Worm (Caenorhabditis elegans) whole organism, L1 larva: ENCODE results near the gene fkb-3.

Experiments
- egl-27 ChIP-seq, 2 experiments: fragments of 150-350 bp in 1 of 2; sonication (generic microtip); optimal IDR thresholded peaks; 3 replicates each; lab custom pipeline; 2017 to 2018; ENCODE audit warnings: missing biosample characterization in 2 of 2, missing genetic modification characterization in 2 of 2, missing genetic modification reagents in 2 of 2
- zip-4 ChIP-seq: fragments of 200-800 bp; sonication (Bioruptor generic); optimal IDR thresholded peaks from 2 replicates; lab custom pipeline; 2018; ENCODE audit warnings: mild to moderate bottlenecking, missing genetic modification characterization, moderate library complexity, missing compliant biosample characterization
- ztf-11 ChIP-seq, 2 experiments: sonication (generic microtip); optimal IDR thresholded peaks; 2 replicates each; lab custom pipeline; 2016 to 2017; ENCODE audit warnings: missing genetic modification characterization in 2 of 2, missing biosample characterization in 1 of 2, missing compliant biosample characterization in 1 of 2

DNA sequence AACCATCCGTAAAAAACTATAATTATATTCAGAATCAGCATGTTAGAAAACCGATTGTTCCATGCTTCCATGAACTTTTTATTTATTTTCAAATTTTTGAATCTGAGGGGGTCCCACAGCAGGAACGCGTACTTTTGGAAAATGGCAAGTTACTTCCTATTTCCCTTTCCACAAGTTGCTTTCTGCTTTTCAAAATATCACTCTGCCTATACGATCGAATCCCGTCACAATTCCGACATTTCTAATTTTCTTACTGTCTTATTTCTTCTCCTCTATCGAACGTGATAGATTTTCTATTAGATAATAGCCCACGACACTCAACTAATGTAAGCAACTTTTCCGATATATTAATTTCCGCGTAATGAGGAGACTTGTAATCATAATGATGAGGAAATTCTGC is 50.5 kb downstream of the fkb-3 start, which contains the start of gene C13A2.5:
- TF ChIP-seq zip-4 (GFP tag; lab: Kevin White, UChicago) (no peak), ztf-11 (tag; optimal IDR thresholded peaks at IDR 0.05; lab: Kevin White, UChicago) (no peak), egl-27 (tag; optimal IDR thresholded peaks at IDR 0.05; lab: Kevin White, UChicago) (no peak)
